Worm (Caenorhabditis elegans) whole organism, young adult: ENCODE results near the gene dod-20.

ENCODE experiments used
- Y53G8AR.9 ChIP-seq: fragments of 200-800 bp; sonication (Bioruptor generic); conservative IDR thresholded peaks from 2 replicates; pipeline ENCODE4 v1.3.6; 2022; ENCODE audit warnings: missing genetic modification reagents, missing genetic modification characterization, missing compliant biosample characterization
- ama-1 ChIP-seq, 3 experiments: fragments of 150-350 bp in 1 of 3; sonication (generic microtip) in 2 of 3; optimal IDR thresholded peaks; 2 replicates each; lab custom pipeline; 2014 to 2018; ENCODE audit warnings: missing biosample characterization in 2 of 3, missing genetic modification characterization in 2 of 3, missing genetic modification reagents in 2 of 3
- athp-1 ChIP-seq: sonication (generic microtip); optimal IDR thresholded peaks from 2 replicates; lab custom pipeline; 2017; ENCODE audit warnings: mild to moderate bottlenecking, missing genetic modification characterization, missing compliant biosample characterization
- egrh-3 ChIP-seq: fragments of 200-800 bp; sonication (Bioruptor generic); IDR thresholded peaks from 2 replicates; pipeline ENCODE4 v1.3.6; 2022; ENCODE audit warnings: missing genetic modification reagents, missing genetic modification characterization, missing compliant biosample characterization
- ets-4 ChIP-seq: fragments of 200-800 bp; sonication (Bioruptor generic); optimal IDR thresholded peaks from 2 replicates; lab custom pipeline; 2018; ENCODE audit warnings: mild to moderate bottlenecking, missing genetic modification characterization, missing compliant biosample characterization
- hlh-12 ChIP-seq: sonication (generic microtip); optimal IDR thresholded peaks from 2 replicates; lab custom pipeline; 2016; ENCODE audit warnings: missing genetic modification characterization, missing compliant biosample characterization
- let-607 ChIP-seq, 2 experiments: fragments of 200-800 bp in 1 of 2; sonication (Bioruptor generic) in 1 of 2; sonication (generic microtip) in 1 of 2; optimal IDR thresholded peaks; 2 replicates each; lab custom pipeline; 2016 to 2018; ENCODE audit warnings: mild to moderate bottlenecking in 2 of 2, missing compliant biosample characterization in 2 of 2, missing genetic modification characterization in 2 of 2, moderate library complexity in 2 of 2, missing genotype in 1 of 2
- nhr-179 ChIP-seq: sonication (generic microtip); optimal IDR thresholded peaks from 2 replicates; lab custom pipeline; 2016; ENCODE audit warnings: mild to moderate bottlenecking, missing genetic modification characterization, missing compliant biosample characterization
- nhr-90 ChIP-seq: sonication (generic microtip); optimal IDR thresholded peaks from 2 replicates; lab custom pipeline; 2016; ENCODE audit warnings: missing genotype, mild to moderate bottlenecking, missing genetic modification characterization, missing compliant biosample characterization

ce11 chrV:457839-458238 lies 35.6 kb downstream of the dod-20 start:
- TF ChIP-seq athp-1 (tag; lab: Kevin White, UChicago) (no peak), nhr-179 (tag; lab: Kevin White, UChicago) (no peak), nhr-90 (tag; lab: Kevin White, UChicago) (no peak), ama-1 (optimal IDR thresholded peaks at IDR 0.05; lab: Kevin White, UChicago) (no peak), ama-1 (GFP tag; optimal IDR thresholded peaks at IDR 0.05; lab: Kevin White, UChicago) (no peak), let-607 (tag; optimal IDR thresholded peaks at IDR 0.05; lab: Kevin White, UChicago) (no peak), hlh-12 (tag; lab: Kevin White, UChicago) (no peak), ets-4 (GFP tag; lab: Kevin White, UChicago) (no peak), Y53G8AR.9 (GFP tag; lab: Robert Waterston, UW) (no peak), egrh-3 (GFP tag; lab: Robert Waterston, UW) (no peak)
